Fruit fly (Drosophila melanogaster): ENCODE measurements around the gene CG33235.

DNA sequence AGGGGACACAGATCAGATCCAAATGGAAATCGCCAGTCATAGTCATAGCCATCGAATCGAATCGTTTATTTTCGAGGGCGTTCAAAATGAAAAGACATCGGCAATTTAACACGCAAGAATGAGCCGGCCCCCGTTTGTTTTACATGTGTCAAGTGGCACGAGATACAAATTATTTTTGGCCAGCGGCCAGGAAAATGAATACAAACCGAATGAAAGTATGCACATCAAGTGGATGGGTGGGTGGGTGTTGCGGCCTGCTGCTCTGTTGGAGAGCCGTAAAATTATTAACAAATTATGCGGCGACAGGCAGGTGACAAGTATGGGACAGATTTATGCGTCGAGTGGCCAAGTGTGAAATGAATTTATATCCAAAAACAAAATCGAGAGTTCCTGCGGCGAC lies 27.3 kb downstream of the CG33235 start:
- TF ChIP-seq Sin3A (optimal IDR thresholded peaks at IDR 0.05) (no peak), h (optimal IDR thresholded peaks at IDR 0.05) (no peak), Myc (optimal IDR thresholded peaks at IDR 0.05) (no peak), insv (optimal IDR thresholded peaks at IDR 0.05) (no peak), ttk (optimal IDR thresholded peaks at IDR 0.05) (no peak), psq (optimal IDR thresholded peaks at IDR 0.05) (no peak)
